Fruit fly (Drosophila melanogaster): Measurements from ENCODE around the gene Gdh.

DNA sequence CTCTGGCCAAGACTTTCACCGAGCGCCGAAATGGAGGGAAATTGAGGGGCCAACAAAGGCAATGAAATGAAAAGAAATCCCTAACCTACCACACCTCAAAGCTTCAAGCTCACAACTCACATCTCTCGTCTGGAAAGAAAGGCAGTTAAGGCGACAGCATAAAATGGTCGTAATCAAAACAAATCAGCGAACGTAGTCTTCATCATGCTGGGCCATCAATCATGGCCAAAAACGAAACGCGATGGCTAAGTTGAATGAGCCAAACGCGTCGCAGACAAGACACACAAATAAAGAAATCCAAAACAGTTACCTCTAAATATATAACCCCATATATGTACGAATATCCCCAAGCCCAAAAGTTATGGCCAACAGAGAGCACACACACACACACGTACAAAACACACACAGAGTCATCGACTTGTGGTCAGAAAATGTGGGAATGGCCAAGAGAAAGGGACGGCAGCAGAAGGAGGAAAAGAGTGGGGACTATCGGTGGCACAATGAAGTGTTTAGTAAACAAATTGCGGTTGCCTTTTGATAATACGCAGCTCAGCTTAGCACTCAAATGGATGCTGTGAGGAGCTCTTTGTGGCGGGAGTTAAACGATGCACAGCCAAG, 31.7 kb downstream of the Gdh start:
- no peak for TF ChIP-seq psq (optimal IDR thresholded peaks at IDR 0.05)
- no peak for TF ChIP-seq Myc (optimal IDR thresholded peaks at IDR 0.05)

All from Kc167 (cell line).